Worm (Caenorhabditis elegans) whole organism, young adult: ENCODE data around the gene sdz-19.
A peak's percentile ranks its signal among the peaks of the same experiment; 100 is the strongest.

Experiments
- F22D6.2 ChIP-seq: sonication (generic microtip); optimal IDR thresholded peaks from 2 replicates; lab custom pipeline; 2016; ENCODE audit warnings: mild to moderate bottlenecking, missing genetic modification characterization, missing compliant biosample characterization
- F49E8.2 ChIP-seq: sonication (generic microtip); optimal IDR thresholded peaks from 3 replicates; lab custom pipeline; 2017; ENCODE audit warnings: missing genetic modification characterization, mild to moderate bottlenecking, missing compliant biosample characterization, antibody characterized with exemption, moderate library complexity; ENCODE audit not compliant: insufficient read depth
- F57A8.1 ChIP-seq: fragments of 200-800 bp; sonication (Bioruptor generic); optimal IDR thresholded peaks from 2 replicates; lab custom pipeline; 2018; ENCODE audit warnings: mild to moderate bottlenecking, missing genetic modification characterization, moderate library complexity, missing compliant biosample characterization
- K11D2.4 ChIP-seq: fragments of 200-800 bp; sonication (Bioruptor generic); IDR thresholded peaks from 2 replicates; pipeline ENCODE4 v1.3.6; 2022; ENCODE audit warnings: missing genetic modification reagents, missing genetic modification characterization, missing compliant biosample characterization
- K12H6.12 ChIP-seq: fragments of 200-800 bp; sonication (Bioruptor generic); optimal IDR thresholded peaks from 2 replicates; lab custom pipeline; 2018; ENCODE audit warnings: mild to moderate bottlenecking, missing genetic modification characterization, missing compliant biosample characterization
- T07F8.4 ChIP-seq: sonication (generic microtip); optimal IDR thresholded peaks from 2 replicates; lab custom pipeline; 2016; ENCODE audit warnings: mild to moderate bottlenecking, missing genetic modification characterization, moderate library complexity, missing compliant biosample characterization
- Y53F4B.3 ChIP-seq: fragments of 200-800 bp; sonication (Bioruptor generic); IDR thresholded peaks from 2 replicates; pipeline ENCODE4 v1.3.6; 2022; ENCODE audit warnings: missing genetic modification reagents, missing genetic modification characterization, missing compliant biosample characterization
- Y53G8AR.9 ChIP-seq: fragments of 200-800 bp; sonication (Bioruptor generic); conservative IDR thresholded peaks from 2 replicates; pipeline ENCODE4 v1.3.6; 2022; ENCODE audit warnings: missing genetic modification reagents, missing genetic modification characterization, missing compliant biosample characterization
- Y95B8A.8 ChIP-seq: fragments of 200-800 bp; sonication (Bioruptor generic); IDR thresholded peaks from 2 replicates; pipeline ENCODE4 v1.3.6; 2022; ENCODE audit warnings: missing genetic modification reagents, missing genetic modification characterization, missing compliant biosample characterization
- aptf-3 ChIP-seq: fragments of 200-800 bp; sonication (Bioruptor generic); IDR thresholded peaks from 2 replicates; pipeline ENCODE4 v1.3.6; 2022; ENCODE audit warnings: missing genetic modification characterization, missing compliant biosample characterization
- ccch-3 ChIP-seq: fragments of 200-800 bp; sonication (Bioruptor generic); optimal IDR thresholded peaks from 2 replicates; lab custom pipeline; 2018; ENCODE audit warnings: mild to moderate bottlenecking, missing genetic modification characterization, missing compliant biosample characterization
- cebp-1 ChIP-seq, 2 experiments: fragments of 200-800 bp in 1 of 2; sonication (Bioruptor generic) in 1 of 2; sonication (generic microtip) in 1 of 2; IDR thresholded peaks in 1 of 2; optimal IDR thresholded peaks in 1 of 2; 2 replicates each; pipeline versions ENCODE4 v1.3.6 to Lab custom; 2017 to 2022; ENCODE audit warnings: missing compliant biosample characterization in 2 of 2, missing genetic modification characterization in 2 of 2, mild to moderate bottlenecking in 1 of 2, missing genetic modification reagents in 1 of 2, moderate library complexity in 1 of 2
- ceh-27 ChIP-seq: fragments of 200-800 bp; sonication (Bioruptor generic); optimal IDR thresholded peaks from 2 replicates; lab custom pipeline; 2018; ENCODE audit warnings: mild to moderate bottlenecking, missing genetic modification characterization, moderate library complexity, missing compliant biosample characterization
- ceh-91 ChIP-seq: fragments of 200-800 bp; sonication (Bioruptor generic); IDR thresholded peaks from 2 replicates; pipeline ENCODE4 v1.3.6; 2022; ENCODE audit warnings: missing genetic modification reagents, missing genetic modification characterization, missing compliant biosample characterization
- dox-1 ChIP-seq: fragments of 200-800 bp; sonication (Bioruptor generic); IDR thresholded peaks from 2 replicates; pipeline ENCODE4 v1.3.6; 2022; ENCODE audit warnings: missing genetic modification reagents, missing genetic modification characterization, missing compliant biosample characterization
- dpff-1 ChIP-seq: sonication (generic microtip); optimal IDR thresholded peaks from 2 replicates; lab custom pipeline; 2017; ENCODE audit warnings: mild to moderate bottlenecking, missing genetic modification characterization, missing compliant biosample characterization
- egl-18 ChIP-seq: fragments of 200-800 bp; sonication (Bioruptor generic); IDR thresholded peaks from 2 replicates; pipeline ENCODE4 v1.3.6; 2022; ENCODE audit warnings: missing genetic modification reagents, missing genetic modification characterization, missing compliant biosample characterization
- egl-44 ChIP-seq: fragments of 200-800 bp; sonication (Bioruptor generic); IDR thresholded peaks from 2 replicates; pipeline ENCODE4 v1.3.6; 2022; ENCODE audit warnings: missing genetic modification reagents, missing genetic modification characterization, missing compliant biosample characterization
- egrh-3 ChIP-seq: fragments of 200-800 bp; sonication (Bioruptor generic); IDR thresholded peaks from 2 replicates; pipeline ENCODE4 v1.3.6; 2022; ENCODE audit warnings: missing genetic modification reagents, missing genetic modification characterization, missing compliant biosample characterization
- ekl-4 ChIP-seq: fragments of 200-800 bp; sonication (Bioruptor generic); IDR thresholded peaks from 2 replicates; pipeline ENCODE4 v1.3.6; 2022; ENCODE audit warnings: missing genetic modification reagents, missing genetic modification characterization, missing compliant biosample characterization
- fkh-3 ChIP-seq: sonication (generic microtip); optimal IDR thresholded peaks from 2 replicates; lab custom pipeline; 2016; ENCODE audit warnings: mild to moderate bottlenecking, missing genetic modification characterization, missing compliant biosample characterization
- hmg-1.2 ChIP-seq: fragments of 200-800 bp; sonication (Bioruptor generic); IDR thresholded peaks from 2 replicates; pipeline ENCODE4 v1.3.6; 2022; ENCODE audit warnings: missing genetic modification reagents, missing genetic modification characterization, missing compliant biosample characterization
- let-607 ChIP-seq, 2 experiments: fragments of 200-800 bp in 1 of 2; sonication (Bioruptor generic) in 1 of 2; sonication (generic microtip) in 1 of 2; optimal IDR thresholded peaks; 2 replicates each; lab custom pipeline; 2016 to 2018; ENCODE audit warnings: mild to moderate bottlenecking in 2 of 2, missing compliant biosample characterization in 2 of 2, missing genetic modification characterization in 2 of 2, moderate library complexity in 2 of 2, missing genotype in 1 of 2
- lin-54 ChIP-seq: fragments of 200-800 bp; sonication (Bioruptor generic); optimal IDR thresholded peaks from 2 replicates; lab custom pipeline; 2018; ENCODE audit warnings: mild to moderate bottlenecking, missing genetic modification characterization, missing compliant biosample characterization
- lsy-27 ChIP-seq: sonication (generic microtip); optimal IDR thresholded peaks from 2 replicates; lab custom pipeline; 2017; ENCODE audit warnings: missing genetic modification characterization, mild to moderate bottlenecking, missing compliant biosample characterization, antibody characterized with exemption, missing genotype, borderline replicate concordance; ENCODE audit not compliant: insufficient read depth
- mcd-1 ChIP-seq: fragments of 200-800 bp; sonication (Bioruptor generic); IDR thresholded peaks from 2 replicates; pipeline ENCODE4 v1.3.6; 2022; ENCODE audit warnings: missing genetic modification reagents, missing genetic modification characterization, missing compliant biosample characterization
- mes-4 ChIP-seq: sonication (generic microtip); optimal IDR thresholded peaks from 2 replicates; lab custom pipeline; 2016; ENCODE audit warnings: missing genotype, missing genetic modification characterization, missing compliant biosample characterization
- mxl-1 ChIP-seq: sonication (generic microtip); optimal IDR thresholded peaks from 2 replicates; lab custom pipeline; 2016; ENCODE audit warnings: missing genetic modification characterization, missing compliant biosample characterization
- nhr-179 ChIP-seq: sonication (generic microtip); optimal IDR thresholded peaks from 2 replicates; lab custom pipeline; 2016; ENCODE audit warnings: mild to moderate bottlenecking, missing genetic modification characterization, missing compliant biosample characterization
- pbrm-1 ChIP-seq: fragments of 200-800 bp; sonication (Bioruptor generic); IDR thresholded peaks from 2 replicates; pipeline ENCODE4 v1.3.6; 2022; ENCODE audit warnings: missing genetic modification reagents, missing genetic modification characterization, missing compliant biosample characterization
- rcor-1 ChIP-seq: fragments of 200-800 bp; sonication (Bioruptor generic); IDR thresholded peaks from 2 replicates; pipeline ENCODE4 v1.3.6; 2022; ENCODE audit warnings: missing genetic modification reagents, missing genetic modification characterization, missing compliant biosample characterization
- rec-8 ChIP-seq, 2 experiments: sonication (generic microtip); optimal IDR thresholded peaks; 2 replicates each; lab custom pipeline; 2016; ENCODE audit warnings: mild to moderate bottlenecking in 2 of 2, missing genetic modification characterization in 2 of 2, missing genetic modification reagents in 2 of 2, missing genotype in 2 of 2, missing biosample characterization in 1 of 2, missing compliant biosample characterization in 1 of 2, moderate library complexity in 1 of 2
- sea-2 ChIP-seq: fragments of 200-800 bp; sonication (Bioruptor generic); IDR thresholded peaks from 2 replicates; pipeline ENCODE4 v1.3.6; 2022; ENCODE audit warnings: missing genetic modification characterization, missing compliant biosample characterization
- snpc-3.4 ChIP-seq: sonication (generic microtip); optimal IDR thresholded peaks from 2 replicates; lab custom pipeline; 2017; ENCODE audit warnings: missing genetic modification characterization, mild to moderate bottlenecking, missing compliant biosample characterization, antibody characterized with exemption, moderate library complexity, missing genotype, missing genetic modification reagents
- tbp1 ChIP-seq: fragments of 200-800 bp; sonication (Bioruptor generic); optimal IDR thresholded peaks from 2 replicates; lab custom pipeline; 2018; ENCODE audit warnings: mild to moderate bottlenecking, missing genetic modification characterization, missing compliant biosample characterization
- xnd-1 ChIP-seq: sonication (generic microtip); optimal IDR thresholded peaks from 2 replicates; lab custom pipeline; 2016; ENCODE audit warnings: missing genotype, missing genetic modification reagents, missing genetic modification characterization, missing compliant biosample characterization
- zfh-2 ChIP-seq: fragments of 200-800 bp; sonication (Bioruptor generic); conservative IDR thresholded peaks from 2 replicates; pipeline ENCODE4 v1.3.6; 2022; ENCODE audit warnings: missing genetic modification reagents, missing genetic modification characterization, missing compliant biosample characterization
- zim-3 ChIP-seq: sonication (generic microtip); optimal IDR thresholded peaks from 2 replicates; lab custom pipeline; 2017; ENCODE audit warnings: mild to moderate bottlenecking, missing genetic modification characterization, moderate library complexity, missing compliant biosample characterization
- ztf-28 ChIP-seq: fragments of 200-800 bp; sonication (Bioruptor generic); IDR thresholded peaks from 2 replicates; pipeline ENCODE4 v1.3.6; 2022; ENCODE audit warnings: missing genetic modification reagents, missing genetic modification characterization, missing compliant biosample characterization
- ztf-3 ChIP-seq: fragments of 200-800 bp; sonication (Bioruptor generic); optimal IDR thresholded peaks from 2 replicates; lab custom pipeline; 2018; ENCODE audit warnings: mild to moderate bottlenecking, missing genetic modification characterization, missing compliant biosample characterization

sdz-19 gene

ce11 chrX:12510148-12510785 lies 7.1 kb upstream of the sdz-19 start:
- no peak for TF ChIP-seq dpff-1 (tag; lab: Kevin White, UChicago)
- no peak for TF ChIP-seq Y53G8AR.9 (GFP tag; lab: Robert Waterston, UW)
- peak; percentile 76 for TF ChIP-seq zfh-2 (GFP tag; lab: Robert Waterston, UW)
- no peak for TF ChIP-seq lin-54 (GFP tag; lab: Kevin White, UChicago)
- TF ChIP-seq tbp1 (GFP tag; lab: Kevin White, UChicago) = no peak
- TF ChIP-seq dox-1 (GFP tag; lab: Robert Waterston, UW) = peak; percentile 25; the same call in 1 of the 2 replicates
- TF ChIP-seq Y53F4B.3 (GFP tag; lab: Robert Waterston, UW) = no peak
- no peak for TF ChIP-seq Y95B8A.8 (GFP tag; lab: Robert Waterston, UW)
- no peak for TF ChIP-seq T07F8.4
- TF ChIP-seq snpc-3.4 (tag; lab: Kevin White, UChicago) = no peak
- TF ChIP-seq cebp-1 (GFP tag; IDR thresholded peaks at IDR 0.05; lab: Robert Waterston, UW) = no peak
- peak; percentile 32 for TF ChIP-seq cebp-1 (tag; optimal IDR thresholded peaks at IDR 0.05; lab: Kevin White, UChicago)
- no peak for TF ChIP-seq xnd-1 (tag; lab: Kevin White, UChicago)
- no peak for TF ChIP-seq sea-2
- peak; percentile 28 for TF ChIP-seq K12H6.12 (tag; lab: Kevin White, UChicago)
- TF ChIP-seq ceh-91 = no peak
- TF ChIP-seq ztf-3 (GFP tag; lab: Kevin White, UChicago) = no peak
- TF ChIP-seq egl-18 (GFP tag; lab: Robert Waterston, UW) = no peak
- TF ChIP-seq egrh-3 = peak; percentile 13; the same call in 1 of the 2 replicates
- TF ChIP-seq ccch-3 (GFP tag; lab: Kevin White, UChicago) = no peak
- peak; percentile 34; the same call in 1 of the 2 replicates for TF ChIP-seq hmg-1.2
- TF ChIP-seq zim-3 (tag; lab: Kevin White, UChicago) = no peak
- TF ChIP-seq F49E8.2 = no peak
- no peak for TF ChIP-seq egl-44 (GFP tag; lab: Robert Waterston, UW)
- TF ChIP-seq mxl-1 (tag; lab: Kevin White, UChicago) = no peak
- no peak for TF ChIP-seq fkh-3 (tag; lab: Kevin White, UChicago)
- no peak for TF ChIP-seq mes-4 (tag; lab: Kevin White, UChicago)
- no peak for TF ChIP-seq nhr-179
- no peak for TF ChIP-seq pbrm-1
- no peak for TF ChIP-seq lsy-27 (tag; lab: Kevin White, UChicago)
- peak; percentile 30 for TF ChIP-seq ceh-27 (GFP tag; lab: Kevin White, UChicago)
- no peak for TF ChIP-seq let-607 (tag; optimal IDR thresholded peaks at IDR 0.05; lab: Kevin White, UChicago)
- TF ChIP-seq mcd-1 (GFP tag; lab: Robert Waterston, UW) = peak; percentile 30
- no peak for TF ChIP-seq F57A8.1 (GFP tag; lab: Kevin White, UChicago)
- TF ChIP-seq rec-8 (tag; optimal IDR thresholded peaks at IDR 0.05; lab: Kevin White, UChicago) = no peak
- TF ChIP-seq rcor-1 (GFP tag; lab: Robert Waterston, UW) = no peak
- 0 out of 2 replicates have a peak, but pooled peaks have one; percentile 19 for TF ChIP-seq K11D2.4 (GFP tag; lab: Robert Waterston, UW)
- no peak for TF ChIP-seq ztf-28 (GFP tag; lab: Robert Waterston, UW)
- TF ChIP-seq F22D6.2 (tag; lab: Kevin White, UChicago) = no peak
- no peak for TF ChIP-seq aptf-3 (GFP tag; lab: Robert Waterston, UW)
- TF ChIP-seq ekl-4 (GFP tag; lab: Robert Waterston, UW) = no peak
